Fruit fly (Drosophila melanogaster): ENCODE data around the gene REPTOR-BP.

- TF ChIP-seq CG9948 (tag; optimal IDR thresholded peaks at IDR 0.05) (peak; percentile 67), CG15710 (tag; optimal IDR thresholded peaks at IDR 0.05) (peak; percentile 81), CG4496 (GFP tag; IDR thresholded peaks at IDR 0.05) (peak; percentile 78; the same call in 2 of the 3 replicates)
These were observed 42.8 kb downstream of the REPTOR-BP start, which contains the start of the genes CG5390 and CG4968 for dm6 chr2L:10306518-10307260.
